Worm (Caenorhabditis elegans): Measurements from ENCODE around the gene nhr-58.

Gene nhr-58

DNA sequence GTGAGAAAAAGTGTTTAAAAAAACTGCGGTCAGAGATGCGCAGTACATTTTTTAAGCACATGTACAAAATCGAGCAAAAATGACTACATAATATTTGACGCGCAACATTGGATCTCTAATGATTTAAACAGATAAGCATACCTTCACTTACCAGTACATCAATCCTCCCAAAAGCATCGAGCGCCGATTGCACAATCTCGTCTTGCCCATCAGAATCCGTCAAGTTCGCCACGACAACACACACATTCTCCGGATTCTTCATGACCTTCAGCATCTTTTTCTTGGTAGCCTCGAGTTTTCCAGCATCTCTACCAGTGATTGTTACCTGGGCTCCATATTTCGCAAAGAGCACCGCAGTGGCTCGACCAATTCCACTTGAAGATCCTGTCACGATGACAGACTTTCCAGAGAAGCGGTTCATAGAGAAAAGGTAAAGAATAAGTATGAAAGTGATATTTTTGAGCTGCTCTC, 29.2 kb upstream of the nhr-58 start, which contains the start of gene T01G6.10:
Gene T01G6.10 (minus strand): TSS at position 421 of the 471 bp plus-strand sequence.
- no peak for TF ChIP-seq nhr-21 (tag; optimal IDR thresholded peaks at IDR 0.05)
- TF ChIP-seq Y55F3AM.14 (GFP tag; optimal IDR thresholded peaks at IDR 0.05): no peak
- TF ChIP-seq skn-1 (tag; optimal IDR thresholded peaks at IDR 0.05): no peak
- no peak for TF ChIP-seq elt-3 (tag; optimal IDR thresholded peaks at IDR 0.05)
- TF ChIP-seq lin-39 (tag; optimal IDR thresholded peaks at IDR 0.05): no peak
- TF ChIP-seq nhr-129 (tag; optimal IDR thresholded peaks at IDR 0.05): no peak
- TF ChIP-seq ztf-4 (tag; optimal IDR thresholded peaks at IDR 0.05): no peak
- no peak for TF ChIP-seq blmp-1 (tag; optimal IDR thresholded peaks at IDR 0.05; ENCODE audit: insufficient read depth)
- no peak for TF ChIP-seq ceh-82 (tag; optimal IDR thresholded peaks at IDR 0.05)
- no peak for TF ChIP-seq sma-3 (GFP tag; optimal IDR thresholded peaks at IDR 0.05)
- no peak for TF ChIP-seq gmeb-1 (tag; optimal IDR thresholded peaks at IDR 0.05)
- no peak for TF ChIP-seq lin-11 (tag; optimal IDR thresholded peaks at IDR 0.05)
- TF ChIP-seq dmd-4 (tag; optimal IDR thresholded peaks at IDR 0.05): no peak
- TF ChIP-seq nhr-11 (tag; optimal IDR thresholded peaks at IDR 0.05): no peak
- no peak for TF ChIP-seq ZK546.5 (tag; optimal IDR thresholded peaks at IDR 0.05)
- TF ChIP-seq egl-27 (tag; optimal IDR thresholded peaks at IDR 0.05): no peak
- TF ChIP-seq nhr-10 (tag; optimal IDR thresholded peaks at IDR 0.05): no peak
- no peak for TF ChIP-seq unc-39 (tag; optimal IDR thresholded peaks at IDR 0.05)
- TF ChIP-seq elt-1 (tag; optimal IDR thresholded peaks at IDR 0.05): no peak

DNA sequence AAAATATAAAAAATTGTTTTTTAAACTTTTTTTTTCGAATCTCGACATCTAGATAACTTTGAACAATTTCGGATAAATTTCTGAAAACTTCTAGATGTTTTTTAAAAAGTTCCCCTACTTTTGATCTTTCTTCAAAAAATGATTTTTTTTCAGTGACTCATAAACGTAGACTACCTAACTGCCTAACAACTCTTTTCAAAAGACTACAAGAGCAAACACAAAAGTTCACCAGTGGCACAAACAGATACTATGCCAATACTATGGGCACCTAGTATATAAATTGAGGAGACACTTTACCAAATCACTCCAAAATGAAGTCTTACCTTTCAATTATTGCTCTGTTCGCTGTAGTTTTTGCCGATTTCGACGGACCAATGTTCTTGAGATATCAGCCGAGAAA, 28.3 kb upstream of the nhr-58 start, which contains the start of gene srlf-35:
Gene srlf-35 (plus strand): TSS at position 301 of the 400 bp plus-strand sequence.
- TF ChIP-seq nhr-237 (tag; optimal IDR thresholded peaks at IDR 0.05) (no peak), nhr-12 (tag; optimal IDR thresholded peaks at IDR 0.05) (no peak), mbf-1 (tag; optimal IDR thresholded peaks at IDR 0.05) (no peak), egl-27 (tag; optimal IDR thresholded peaks at IDR 0.05) (no peak), lin-13 (GFP tag; optimal IDR thresholded peaks at IDR 0.05) (no peak), mab-5 (tag; optimal IDR thresholded peaks at IDR 0.05) (no peak), nhr-129 (tag; optimal IDR thresholded peaks at IDR 0.05) (no peak), nhr-23 (tag; optimal IDR thresholded peaks at IDR 0.05) (no peak), alr-1 (tag; optimal IDR thresholded peaks at IDR 0.05) (no peak)

DNA sequence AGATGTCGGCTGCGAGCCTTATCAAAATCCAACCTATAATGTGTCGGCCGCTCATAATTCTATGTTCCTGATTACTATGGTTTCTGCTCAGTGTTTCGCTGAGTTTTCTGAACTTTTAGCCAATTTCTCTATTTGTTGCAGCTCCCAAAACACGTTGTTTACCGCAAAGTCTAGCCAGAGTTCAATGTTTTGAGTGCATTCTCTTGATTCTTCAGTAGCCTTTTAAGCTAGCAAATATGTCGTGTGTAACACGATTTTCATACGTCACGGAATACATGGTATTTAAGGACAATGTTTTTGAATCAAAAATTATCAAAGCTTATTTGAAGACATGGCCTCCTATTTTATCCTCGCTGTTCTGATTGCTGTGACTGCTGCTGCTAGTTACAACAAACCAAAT, 26.9 kb upstream of the nhr-58 start, which contains the start of gene srlf-19:
Gene srlf-19 (plus strand): TSS at position 301 of the 400 bp plus-strand sequence.
- TF ChIP-seq aly-2 (tag; optimal IDR thresholded peaks at IDR 0.05) (no peak), nhr-21 (tag; optimal IDR thresholded peaks at IDR 0.05) (no peak)

DNA sequence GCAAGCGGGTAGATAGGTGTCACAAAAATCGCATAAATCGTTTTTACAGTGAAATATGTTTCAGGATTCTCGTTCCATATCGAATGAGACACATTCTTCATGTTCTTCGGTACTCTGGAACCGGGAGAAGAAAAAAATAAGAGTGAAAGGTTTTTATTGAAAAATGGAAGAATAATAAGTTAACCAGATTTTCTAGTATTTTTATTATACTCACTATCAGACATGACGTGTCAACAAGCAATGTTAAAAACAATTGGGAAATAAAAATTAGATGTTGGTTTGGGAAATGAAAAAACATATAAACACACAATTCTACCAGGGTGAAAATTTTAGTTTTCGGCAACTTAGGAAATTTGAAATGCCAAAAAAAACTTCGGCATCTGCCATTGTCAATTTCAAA, 19.6 kb upstream of the nhr-58 start, which contains the start of gene srh-37:
Gene srh-37 (minus strand): TSS at position 101 of the 400 bp plus-strand sequence.
- TF ChIP-seq mab-5 (tag; optimal IDR thresholded peaks at IDR 0.05) (no peak), lin-13 (GFP tag; optimal IDR thresholded peaks at IDR 0.05) (no peak), R02D3.7 (tag; optimal IDR thresholded peaks at IDR 0.05) (no peak), nhr-25 (tag; optimal IDR thresholded peaks at IDR 0.05) (no peak), mdl-1 (tag; optimal IDR thresholded peaks at IDR 0.05) (no peak), nhr-10 (tag; optimal IDR thresholded peaks at IDR 0.05) (no peak), ztf-1 (GFP tag; conservative IDR thresholded peaks at IDR 0.05) (no peak)

DNA sequence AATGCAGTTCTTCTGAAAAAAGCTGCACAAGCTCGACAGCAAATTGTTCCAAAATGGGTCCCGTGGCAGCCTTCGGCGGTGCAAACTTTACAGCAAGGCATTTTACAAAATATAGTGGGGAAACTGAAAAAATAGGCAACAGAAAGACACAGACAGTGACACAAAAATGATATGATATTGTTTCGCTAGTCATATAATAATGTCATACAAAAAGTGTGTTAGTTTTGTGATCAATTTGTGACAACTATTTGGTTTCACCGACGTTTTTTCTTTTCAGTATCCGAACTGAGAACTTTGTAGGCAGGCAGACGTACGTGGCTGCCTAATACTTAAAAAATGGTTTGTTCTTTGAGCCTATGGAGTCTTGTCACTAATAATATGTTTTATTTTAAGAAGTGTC, 12.6 kb upstream of the nhr-58 start, which contains the start of gene nhr-210:
Gene nhr-210 (minus strand): TSS at position 101 of the 400 bp plus-strand sequence.
- TF ChIP-seq mbf-1 (tag; optimal IDR thresholded peaks at IDR 0.05) (no peak), F13H6.1 (tag; optimal IDR thresholded peaks at IDR 0.05) (no peak), sem-4 (tag; optimal IDR thresholded peaks at IDR 0.05) (no peak), gmeb-1 (tag; optimal IDR thresholded peaks at IDR 0.05) (no peak), R02D3.7 (tag; optimal IDR thresholded peaks at IDR 0.05) (no peak), nhr-77 (tag; optimal IDR thresholded peaks at IDR 0.05) (no peak)

DNA sequence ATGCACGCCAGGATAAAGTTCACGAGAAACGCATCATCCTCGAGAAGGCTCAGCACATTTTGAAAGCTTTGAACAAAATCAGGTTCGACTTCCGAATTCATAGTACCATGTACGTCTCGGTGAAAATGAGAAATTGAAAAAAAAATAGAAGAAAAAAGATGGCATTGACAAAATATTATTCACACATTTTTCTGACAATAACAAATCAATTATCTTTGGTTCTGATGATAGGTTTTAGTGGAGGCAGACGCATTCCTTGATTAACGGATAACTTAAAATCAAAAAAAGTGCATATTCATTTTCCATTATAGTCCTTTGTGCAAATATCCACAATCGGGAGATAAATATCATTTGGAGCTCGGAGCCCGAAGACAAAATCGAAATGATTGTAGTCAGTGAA, 10.5 kb upstream of the nhr-58 start, which contains the start of gene srw-107:
Gene srw-107 (minus strand): TSS at position 101 of the 400 bp plus-strand sequence.
- TF ChIP-seq R02D3.7 (tag; optimal IDR thresholded peaks at IDR 0.05): no peak
- no peak for TF ChIP-seq nhr-237 (tag; optimal IDR thresholded peaks at IDR 0.05)
